Fruit fly (Drosophila melanogaster) whole organism, embryonic: Measurements from ENCODE around the gene mthl1.

Experiments
- Antp ChIP-seq: fragments of 200-800 bp; sonication (Bioruptor generic); optimal IDR thresholded peaks from 3 replicates; lab custom pipeline; 2016; ENCODE audit warnings: missing biosample characterization, missing genetic modification characterization
- Asciz ChIP-seq: fragments of 200-800 bp; sonication (Bioruptor generic); optimal IDR thresholded peaks from 2 replicates; lab custom pipeline; 2017; ENCODE audit warnings: missing biosample characterization, mild to moderate bottlenecking, missing genetic modification characterization, missing genetic modification reagents
- B-H1 ChIP-seq: fragments of 200-800 bp; sonication (Bioruptor generic); IDR thresholded peaks from 3 replicates; pipeline ENCODE4 v1.3.6; 2022; ENCODE audit warnings: missing biosample characterization, missing genetic modification characterization
- CG10147 ChIP-seq: fragments of 200-800 bp; sonication (Bioruptor generic); optimal IDR thresholded peaks from 2 replicates; lab custom pipeline; 2019; ENCODE audit warnings: missing biosample characterization, mild to moderate bottlenecking, missing genetic modification characterization, moderate library complexity
- CG11696 ChIP-seq: fragments of 200-800 bp; sonication (Bioruptor generic); IDR thresholded peaks from 2 replicates; pipeline ENCODE4 v1.3.6; 2022; ENCODE audit warnings: missing biosample characterization, missing genetic modification characterization
- CG12071 ChIP-seq: fragments of 200-800 bp; sonication (Bioruptor generic); optimal IDR thresholded peaks from 3 replicates; lab custom pipeline; 2018; ENCODE audit warnings: missing biosample characterization, mild to moderate bottlenecking, missing genetic modification characterization
- CG14710 ChIP-seq: fragments of 200-800 bp; sonication (Bioruptor generic); optimal IDR thresholded peaks from 3 replicates; lab custom pipeline; 2019; ENCODE audit warnings: missing biosample characterization, mild to moderate bottlenecking, missing genetic modification characterization, moderate library complexity
- CG15011 ChIP-seq: fragments of 200-800 bp; sonication (Bioruptor generic); optimal IDR thresholded peaks from 3 replicates; lab custom pipeline; 2018; ENCODE audit warnings: missing biosample characterization, mild to moderate bottlenecking, missing genetic modification characterization
- CG15479 ChIP-seq: fragments of 200-800 bp; sonication (Bioruptor generic); optimal IDR thresholded peaks from 3 replicates; lab custom pipeline; 2019; ENCODE audit warnings: missing biosample characterization, mild to moderate bottlenecking, missing genetic modification characterization, moderate library complexity
- CG17385 ChIP-seq: fragments of 200-800 bp; sonication (Bioruptor generic); optimal IDR thresholded peaks from 3 replicates; lab custom pipeline; 2018; ENCODE audit warnings: missing biosample characterization, mild to moderate bottlenecking, missing genetic modification characterization
- CG17568 ChIP-seq: fragments of 200-800 bp; sonication (Bioruptor generic); optimal IDR thresholded peaks from 2 replicates; lab custom pipeline; 2018; ENCODE audit warnings: missing biosample characterization, mild to moderate bottlenecking, missing genetic modification characterization, moderate library complexity
- CG18011 ChIP-seq: fragments of 200-800 bp; sonication (Bioruptor generic); optimal IDR thresholded peaks from 2 replicates; lab custom pipeline; 2017; ENCODE audit warnings: missing biosample characterization, missing genetic modification characterization, mild to moderate bottlenecking, moderate library complexity, missing genotype
- CG18764 ChIP-seq: fragments of 200-800 bp; sonication (Bioruptor generic); optimal IDR thresholded peaks from 3 replicates; lab custom pipeline; 2016; ENCODE audit warnings: missing biosample characterization, missing genetic modification characterization
- CG30431 ChIP-seq: fragments of 200-800 bp; sonication (Bioruptor generic); optimal IDR thresholded peaks from 2 replicates; lab custom pipeline; 2017; ENCODE audit warnings: missing biosample characterization, missing genetic modification characterization
- CG3163 ChIP-seq: fragments of 200-800 bp; sonication (Bioruptor generic); optimal IDR thresholded peaks from 3 replicates; lab custom pipeline; 2016; ENCODE audit warnings: missing biosample characterization, missing genetic modification characterization
- CG5953 ChIP-seq: fragments of 200-800 bp; sonication (Bioruptor generic); IDR thresholded peaks from 2 replicates; pipeline ENCODE4 v1.3.6; 2022; ENCODE audit warnings: missing biosample characterization, missing genetic modification characterization
- CG7556 ChIP-seq: fragments of 200-800 bp; sonication (Bioruptor generic); optimal IDR thresholded peaks from 2 replicates; lab custom pipeline; 2017; ENCODE audit warnings: missing biosample characterization, mild to moderate bottlenecking, missing genetic modification characterization
- CG8478 ChIP-seq: fragments of >200 bp; optimal IDR thresholded peaks from 2 replicates; lab custom pipeline; 2018
- CG9437 ChIP-seq: fragments of 200-800 bp; sonication (Bioruptor generic); optimal IDR thresholded peaks from 2 replicates; lab custom pipeline; 2018; ENCODE audit warnings: missing biosample characterization, mild to moderate bottlenecking, missing genetic modification characterization
- CG9817 ChIP-seq: fragments of 200-800 bp; sonication (Bioruptor generic); optimal IDR thresholded peaks from 2 replicates; lab custom pipeline; 2018; ENCODE audit warnings: missing biosample characterization, mild to moderate bottlenecking, missing genetic modification characterization, moderate library complexity
- Camta ChIP-seq: fragments of 200-800 bp; sonication (Bioruptor generic); optimal IDR thresholded peaks from 2 replicates; lab custom pipeline; 2016; ENCODE audit warnings: missing biosample characterization, missing genetic modification characterization
- Doc3 ChIP-seq: fragments of 200-800 bp; sonication (Bioruptor generic); IDR thresholded peaks from 3 replicates; pipeline ENCODE4 v1.3.6; 2022; ENCODE audit warnings: missing biosample characterization, missing genetic modification characterization; ENCODE audit not compliant: partially characterized antibody
- E2f1 ChIP-seq: fragments of 200-800 bp; sonication (Bioruptor generic); IDR thresholded peaks from 2 replicates; pipeline ENCODE4 v1.3.6; 2022; ENCODE audit warnings: missing biosample characterization, missing genetic modification characterization
- Elba2 ChIP-seq: fragments of 200-800 bp; sonication (Bioruptor generic); optimal IDR thresholded peaks from 3 replicates; lab custom pipeline; 2016; ENCODE audit warnings: missing biosample characterization, missing genetic modification characterization
- HLH54F ChIP-seq: fragments of 200-800 bp; sonication (Bioruptor generic); optimal IDR thresholded peaks from 3 replicates; lab custom pipeline; 2016; ENCODE audit warnings: missing biosample characterization, missing genetic modification characterization
- Hey ChIP-seq: fragments of 200-800 bp; sonication (Bioruptor generic); optimal IDR thresholded peaks from 3 replicates; lab custom pipeline; 2018; ENCODE audit warnings: missing biosample characterization, mild to moderate bottlenecking, missing genetic modification characterization
- Kr ChIP-seq: fragments of 200-800 bp; sonication (Bioruptor generic); optimal IDR thresholded peaks from 2 replicates; lab custom pipeline; 2017; ENCODE audit warnings: missing biosample characterization, mild to moderate bottlenecking, missing genetic modification characterization
- MBD-R2 ChIP-seq: fragments of 200-800 bp; sonication (Bioruptor generic); IDR thresholded peaks from 2 replicates; pipeline ENCODE4 v1.3.6; 2022; ENCODE audit warnings: missing biosample characterization, missing genetic modification characterization
- Opbp ChIP-seq: fragments of 200-800 bp; sonication (Bioruptor generic); IDR thresholded peaks from 3 replicates; pipeline ENCODE4 v1.3.6; 2022; ENCODE audit warnings: missing biosample characterization, missing genetic modification characterization; ENCODE audit not compliant: partially characterized antibody
- Scr ChIP-seq: fragments of 200-800 bp; sonication (Bioruptor generic); IDR thresholded peaks from 2 replicates; pipeline ENCODE4 v1.3.6; 2022; ENCODE audit warnings: missing biosample characterization, missing genetic modification characterization; ENCODE audit not compliant: partially characterized antibody
- Trl ChIP-seq, 3 experiments: fragments of >200 bp in 2 of 3; fragments of 200-800 bp in 1 of 3; sonication (Bioruptor generic) in 1 of 3; optimal IDR thresholded peaks; 2 replicates in 1 of 3; 3 replicates in 2 of 3; lab custom pipeline; 2016 to 2017; ENCODE audit warnings: missing biosample characterization in 1 of 3, missing genetic modification characterization in 1 of 3
- Xrp1 ChIP-seq: fragments of 200-800 bp; sonication (Bioruptor generic); IDR thresholded peaks from 2 replicates; pipeline ENCODE4 v1.3.6; 2022; ENCODE audit warnings: missing biosample characterization, missing genetic modification characterization
- ash1 ChIP-seq: fragments of 200-800 bp; sonication (Bioruptor generic); optimal IDR thresholded peaks from 2 replicates; lab custom pipeline; 2018; ENCODE audit warnings: missing biosample characterization, mild to moderate bottlenecking, missing genetic modification characterization
- bsh ChIP-seq, 2 experiments: fragments of 200-800 bp; sonication (Bioruptor generic); optimal IDR thresholded peaks; 2 replicates each; lab custom pipeline; 2017 to 2018; ENCODE audit warnings: mild to moderate bottlenecking in 2 of 2, missing biosample characterization in 2 of 2, missing genetic modification characterization in 2 of 2, moderate library complexity in 1 of 2
- cg ChIP-seq: fragments of 200-800 bp; sonication (Bioruptor generic); optimal IDR thresholded peaks from 3 replicates; lab custom pipeline; 2019; ENCODE audit warnings: missing biosample characterization, mild to moderate bottlenecking, missing genetic modification characterization, moderate library complexity
- emc ChIP-seq: fragments of 200-800 bp; sonication (Bioruptor generic); optimal IDR thresholded peaks from 2 replicates; lab custom pipeline; 2016; ENCODE audit warnings: missing biosample characterization, missing genetic modification characterization
- esg ChIP-seq: fragments of 200-800 bp; sonication (Bioruptor generic); conservative IDR thresholded peaks from 2 replicates; pipeline ENCODE4 v1.3.6; 2022; ENCODE audit warnings: missing biosample characterization, missing genetic modification characterization
- fru ChIP-seq: fragments of >200 bp; optimal IDR thresholded peaks from 2 replicates; lab custom pipeline; 2017
- gsb ChIP-seq: fragments of 200-800 bp; sonication (Bioruptor generic); IDR thresholded peaks from 2 replicates; pipeline ENCODE4 v1.3.6; 2022; ENCODE audit warnings: missing biosample characterization, missing genetic modification characterization
- inv ChIP-seq: fragments of 200-800 bp; sonication (Bioruptor generic); IDR thresholded peaks from 2 replicates; pipeline ENCODE4 v1.3.6; 2022; ENCODE audit warnings: missing biosample characterization, missing genetic modification characterization; ENCODE audit not compliant: partially characterized antibody
- knrl ChIP-seq: fragments of 200-800 bp; sonication (Bioruptor generic); IDR thresholded peaks from 3 replicates; pipeline ENCODE4 v1.3.6; 2022; ENCODE audit warnings: missing biosample characterization, missing genetic modification characterization; ENCODE audit not compliant: partially characterized antibody
- luna ChIP-seq: fragments of 200-800 bp; sonication (Bioruptor generic); optimal IDR thresholded peaks from 2 replicates; lab custom pipeline; 2016; ENCODE audit warnings: missing biosample characterization, missing genetic modification characterization
- pan ChIP-seq, 4 experiments: fragments of >200 bp in 3 of 4; fragments of 200-800 bp in 1 of 4; sonication (Bioruptor generic) in 1 of 4; optimal IDR thresholded peaks in 3 of 4; IDR thresholded peaks in 1 of 4; 2 replicates each; pipeline versions ENCODE4 v1.3.6 to Lab custom; 2017 to 2022; ENCODE audit warnings: missing biosample characterization in 2 of 4, missing genetic modification characterization in 2 of 4, mixed read lengths in 1 of 4
- pb ChIP-seq: fragments of 200-800 bp; sonication (Bioruptor generic); optimal IDR thresholded peaks from 3 replicates; lab custom pipeline; 2016; ENCODE audit warnings: missing biosample characterization, missing genetic modification characterization
- sc ChIP-seq, 3 experiments: fragments of >200 bp in 2 of 3; fragments of 200-800 bp in 1 of 3; sonication (Bioruptor generic) in 1 of 3; optimal IDR thresholded peaks; 2 replicates in 2 of 3; 3 replicates in 1 of 3; lab custom pipeline; 2017; ENCODE audit warnings: mild to moderate bottlenecking in 1 of 3, missing biosample characterization in 1 of 3, missing genetic modification characterization in 1 of 3, missing genetic modification reagents in 1 of 3
- schlank ChIP-seq: fragments of 200-800 bp; sonication (Bioruptor generic); optimal IDR thresholded peaks from 2 replicates; lab custom pipeline; 2018; ENCODE audit warnings: missing biosample characterization, mild to moderate bottlenecking, missing genetic modification characterization
- sima ChIP-seq: fragments of 200-800 bp; sonication (Bioruptor generic); optimal IDR thresholded peaks from 2 replicates; lab custom pipeline; 2016; ENCODE audit warnings: missing biosample characterization, missing genetic modification characterization
- tll ChIP-seq, 2 experiments: fragments of 200-800 bp in 1 of 2; fragments of >200 bp in 1 of 2; sonication (Bioruptor generic) in 1 of 2; optimal IDR thresholded peaks; 2 replicates each; lab custom pipeline; 2017 to 2019; ENCODE audit warnings: missing biosample characterization in 2 of 2, missing genetic modification characterization in 2 of 2, mild to moderate bottlenecking in 1 of 2, moderate library complexity in 1 of 2
- tup ChIP-seq: fragments of 200-800 bp; sonication (Bioruptor generic); optimal IDR thresholded peaks from 2 replicates; lab custom pipeline; 2016; ENCODE audit warnings: missing biosample characterization, mild to moderate bottlenecking, missing genetic modification characterization, moderate library complexity
- yki ChIP-seq: fragments of >200 bp; optimal IDR thresholded peaks from 3 replicates; lab custom pipeline; 2018

mthl1 gene

dm6 chrX:16607828-16608227 is 32.9 kb upstream of the mthl1 start:
- TF ChIP-seq yki (lab: Kevin White, UChicago) = no peak
- TF ChIP-seq CG10147 (GFP tag; lab: Kevin White, UChicago) = no peak
- TF ChIP-seq esg (GFP tag; lab: Robert Waterston, UW) = no peak
- TF ChIP-seq fru (lab: Kevin White, UChicago) = no peak
- TF ChIP-seq Antp (GFP tag; lab: Kevin White, UChicago) = no peak
- no peak for TF ChIP-seq CG15011 (GFP tag; lab: Kevin White, UChicago)
- TF ChIP-seq B-H1 = no peak
- TF ChIP-seq Camta (GFP tag; lab: Kevin White, UChicago) = no peak
- TF ChIP-seq CG18011 = no peak
- TF ChIP-seq knrl (GFP tag; lab: Robert Waterston, UW) = no peak
- no peak for TF ChIP-seq Asciz (GFP tag; lab: Kevin White, UChicago)
- TF ChIP-seq Opbp (GFP tag; lab: Robert Waterston, UW) = 0 out of 3 replicates have a peak, but pooled peaks have one; percentile 15
- TF ChIP-seq CG9437 = no peak
- no peak for TF ChIP-seq E2f1
- TF ChIP-seq CG18764 (GFP tag; lab: Kevin White, UChicago) = no peak
- no peak for TF ChIP-seq bsh (GFP tag; optimal IDR thresholded peaks at IDR 0.05; lab: Kevin White, UChicago)
- TF ChIP-seq luna (GFP tag; lab: Kevin White, UChicago) = no peak
- TF ChIP-seq CG8478 = peak; percentile 75
- no peak for TF ChIP-seq CG12071 (GFP tag; lab: Kevin White, UChicago)
- no peak for TF ChIP-seq CG11696
- TF ChIP-seq CG17568 = no peak
- peak; percentile 46 for TF ChIP-seq Kr (GFP tag; lab: Kevin White, UChicago)
- TF ChIP-seq CG17385 (GFP tag; lab: Kevin White, UChicago) = no peak
- no peak for TF ChIP-seq CG30431 (GFP tag; lab: Kevin White, UChicago)
- TF ChIP-seq emc (GFP tag; lab: Kevin White, UChicago) = no peak
- no peak for TF ChIP-seq Hey (tag; lab: Kevin White, UChicago)
- TF ChIP-seq Elba2 = no peak
- no peak for TF ChIP-seq CG3163
- TF ChIP-seq sima (GFP tag; lab: Kevin White, UChicago) = no peak
- no peak for TF ChIP-seq CG7556 (GFP tag; lab: Kevin White, UChicago)
- no peak for TF ChIP-seq MBD-R2 (GFP tag; lab: Robert Waterston, UW)
- TF ChIP-seq Xrp1 (GFP tag; lab: Robert Waterston, UW) = no peak
- no peak for TF ChIP-seq Scr (GFP tag; lab: Robert Waterston, UW)
- TF ChIP-seq ash1 = no peak
- TF ChIP-seq tup = no peak
- no peak for TF ChIP-seq schlank (tag; lab: Kevin White, UChicago)
- no peak for TF ChIP-seq gsb (GFP tag; lab: Robert Waterston, UW)
- TF ChIP-seq CG9817 (tag; lab: Kevin White, UChicago) = no peak
- TF ChIP-seq Trl (optimal IDR thresholded peaks at IDR 0.05; lab: Kevin White, UChicago) = peak in 1 of 2 experiments; percentile 31
- TF ChIP-seq Trl (GFP tag; optimal IDR thresholded peaks at IDR 0.05; lab: Kevin White, UChicago) = no peak
- TF ChIP-seq CG14710 (tag; lab: Kevin White, UChicago) = no peak
- no peak for TF ChIP-seq CG5953 (GFP tag; lab: Robert Waterston, UW)
- no peak for TF ChIP-seq tll (GFP tag; optimal IDR thresholded peaks at IDR 0.05; lab: Kevin White, UChicago)
- TF ChIP-seq inv (GFP tag; lab: Robert Waterston, UW) = no peak
- TF ChIP-seq pan (optimal IDR thresholded peaks at IDR 0.05; lab: Kevin White, UChicago) = no peak
- no peak for TF ChIP-seq pan (GFP tag; optimal IDR thresholded peaks at IDR 0.05 in 1 of 2, IDR thresholded peaks at IDR 0.05 in 1 of 2)
- TF ChIP-seq cg (GFP tag; lab: Kevin White, UChicago) = peak; percentile 66
- TF ChIP-seq HLH54F (GFP tag; lab: Kevin White, UChicago) = no peak
- TF ChIP-seq pb (GFP tag; lab: Kevin White, UChicago) = no peak
- TF ChIP-seq Doc3 (GFP tag; lab: Robert Waterston, UW) = no peak
- TF ChIP-seq CG15479 = no peak
- TF ChIP-seq sc (optimal IDR thresholded peaks at IDR 0.05; lab: Kevin White, UChicago) = no peak
- no peak for TF ChIP-seq sc (GFP tag; optimal IDR thresholded peaks at IDR 0.05; lab: Kevin White, UChicago)
